Fruit fly (Drosophila melanogaster): ENCODE measurements around the gene CG5854.

The CG5854 gene

dm6 chr3R:23911073-23911690 is 22.5 kb upstream of the CG5854 start (continued):
- no peak for TF ChIP-seq CG15696 (tag; optimal IDR thresholded peaks at IDR 0.05)
- TF ChIP-seq Hr3 (GFP tag; optimal IDR thresholded peaks at IDR 0.05): no peak
- TF ChIP-seq CG11695 (GFP tag; IDR thresholded peaks at IDR 0.05): no peak
- no peak for TF ChIP-seq CG16815 (GFP tag; optimal IDR thresholded peaks at IDR 0.05)
- no peak for TF ChIP-seq Fer3 (tag; optimal IDR thresholded peaks at IDR 0.05)
- peak; percentile 58 for TF ChIP-seq Blimp-1 (GFP tag; optimal IDR thresholded peaks at IDR 0.05)
- TF ChIP-seq CG32767 (GFP tag; IDR thresholded peaks at IDR 0.05): no peak
- TF ChIP-seq CG34376 (GFP tag; optimal IDR thresholded peaks at IDR 0.05): no peak
- no peak for TF ChIP-seq cad (GFP tag; optimal IDR thresholded peaks at IDR 0.05)
- TF ChIP-seq Dref (GFP tag; IDR thresholded peaks at IDR 0.05): no peak
- TF ChIP-seq pzg (GFP tag; optimal IDR thresholded peaks at IDR 0.05): no peak
- TF ChIP-seq peb (GFP tag; IDR thresholded peaks at IDR 0.05): no peak
- TF ChIP-seq Vsx1 (GFP tag; optimal IDR thresholded peaks at IDR 0.05): no peak
- TF ChIP-seq CG12299 (tag; optimal IDR thresholded peaks at IDR 0.05): no peak
- no peak for TF ChIP-seq CG6791 (GFP tag; IDR thresholded peaks at IDR 0.05; ENCODE audit: partially characterized antibody)
- TF ChIP-seq bab2 (GFP tag; optimal IDR thresholded peaks at IDR 0.05): no peak
- TF ChIP-seq ttk (GFP tag; IDR thresholded peaks at IDR 0.05): no peak
- 0 out of 2 replicates have a peak, but pooled peaks have one; percentile 12 for TF ChIP-seq crol (GFP tag; IDR thresholded peaks at IDR 0.05)
- TF ChIP-seq run (tag; optimal IDR thresholded peaks at IDR 0.05): peak; percentile 78
- TF ChIP-seq CG16863 (GFP tag; optimal IDR thresholded peaks at IDR 0.05): no peak
- TF ChIP-seq Ets97D (GFP tag; optimal IDR thresholded peaks at IDR 0.05): no peak
- TF ChIP-seq vnd (GFP tag; IDR thresholded peaks at IDR 0.05; ENCODE audit: partially characterized antibody): no peak
- no peak for TF ChIP-seq lilli (GFP tag; optimal IDR thresholded peaks at IDR 0.05)
- TF ChIP-seq Doc3 (GFP tag; IDR thresholded peaks at IDR 0.05; ENCODE audit: partially characterized antibody): no peak
- TF ChIP-seq cg (GFP tag; optimal IDR thresholded peaks at IDR 0.05): peak; percentile 52
- no peak for TF ChIP-seq Camta (GFP tag; optimal IDR thresholded peaks at IDR 0.05)
- TF ChIP-seq CG10565 (GFP tag; optimal IDR thresholded peaks at IDR 0.05): no peak
- no peak for TF ChIP-seq Dll (GFP tag; IDR thresholded peaks at IDR 0.05; ENCODE audit: partially characterized antibody)
- TF ChIP-seq sr (GFP tag; IDR thresholded peaks at IDR 0.05): 0 out of 3 replicates have a peak, but pooled peaks have one; percentile 10
- TF ChIP-seq CG14050 (GFP tag; IDR thresholded peaks at IDR 0.05): no peak
- TF ChIP-seq inv (GFP tag; IDR thresholded peaks at IDR 0.05; ENCODE audit: partially characterized antibody): no peak
- TF ChIP-seq CG33557 (GFP tag; optimal IDR thresholded peaks at IDR 0.05): no peak
- TF ChIP-seq nerfin-2 (GFP tag; IDR thresholded peaks at IDR 0.05; ENCODE audit: partially characterized antibody): no peak
- no peak for TF ChIP-seq sqz (GFP tag; optimal IDR thresholded peaks at IDR 0.05)
- TF ChIP-seq chif (GFP tag; optimal IDR thresholded peaks at IDR 0.05): no peak
- peak; percentile 45 for TF ChIP-seq CG13894 (tag; optimal IDR thresholded peaks at IDR 0.05)
- no peak for TF ChIP-seq toy (GFP tag; IDR thresholded peaks at IDR 0.05)
- TF ChIP-seq NK7.1 (GFP tag; optimal IDR thresholded peaks at IDR 0.05): no peak
- TF ChIP-seq kni (GFP tag; optimal IDR thresholded peaks at IDR 0.05): peak; percentile 81
- no peak for TF ChIP-seq so (GFP tag; IDR thresholded peaks at IDR 0.05)
- TF ChIP-seq vvl (GFP tag; IDR thresholded peaks at IDR 0.05): no peak
- TF ChIP-seq Hr51 (GFP tag; optimal IDR thresholded peaks at IDR 0.05): no peak
- TF ChIP-seq H15 (GFP tag; IDR thresholded peaks at IDR 0.05): no peak
- no peak for TF ChIP-seq CG7963 (GFP tag; IDR thresholded peaks at IDR 0.05; ENCODE audit: partially characterized antibody)
- TF ChIP-seq CG15073 (GFP tag; optimal IDR thresholded peaks at IDR 0.05): no peak
- TF ChIP-seq CoRest (tag; optimal IDR thresholded peaks at IDR 0.05): no peak
- TF ChIP-seq CG7745 (tag; optimal IDR thresholded peaks at IDR 0.05): no peak
- no peak for TF ChIP-seq CG8765 (GFP tag; IDR thresholded peaks at IDR 0.05)
- TF ChIP-seq rib (GFP tag; IDR thresholded peaks at IDR 0.05): no peak
